Worm (Caenorhabditis elegans) whole organism, midembryonic: ENCODE results near the gene msa-1.

Source experiments
- cog-1 ChIP-seq: sonication (generic microtip); optimal IDR thresholded peaks from 2 replicates; lab custom pipeline; 2016; ENCODE audit warnings: missing genetic modification characterization, missing compliant biosample characterization
- flt-1 ChIP-seq: fragments of 200-800 bp; sonication (Bioruptor generic); IDR thresholded peaks from 2 replicates; pipeline ENCODE4 v1.3.6; 2022; ENCODE audit warnings: missing genetic modification characterization, missing compliant biosample characterization
- tab-1 ChIP-seq: fragments of 200-800 bp; sonication (Bioruptor generic); IDR thresholded peaks from 2 replicates; pipeline ENCODE4 v1.3.6; 2022; ENCODE audit warnings: missing genetic modification characterization, missing compliant biosample characterization
- ztf-29 ChIP-seq: fragments of 200-800 bp; sonication (Bioruptor generic); IDR thresholded peaks from 2 replicates; pipeline ENCODE4 v1.3.6; 2022; ENCODE audit warnings: missing genetic modification reagents, missing genetic modification characterization, missing compliant biosample characterization

ce11 chrIV:9120220-9120619 lies 31.8 kb downstream of the msa-1 start:
- TF ChIP-seq tab-1 (GFP tag; lab: Robert Waterston, UW): no peak
- no peak for TF ChIP-seq cog-1 (tag; lab: Kevin White, UChicago)
- TF ChIP-seq ztf-29 (GFP tag; lab: Robert Waterston, UW): no peak
- TF ChIP-seq flt-1 (GFP tag; lab: Robert Waterston, UW): no peak
